Fruit fly (Drosophila melanogaster): Measurements from ENCODE around the gene QC.
A peak's percentile ranks its signal among the peaks of the same experiment; 100 is the strongest.

The QC gene

dm6 chr3L:5902189-5902765, at the start of gene QC:
Gene QC (minus strand): TSS chr3L:5902456.
- TF ChIP-seq Eip78C (GFP tag) (peak; percentile 58), CG31627 (GFP tag; optimal IDR thresholded peaks at IDR 0.05) (no peak), Hr4 (GFP tag; optimal IDR thresholded peaks at IDR 0.05) (no peak), CG15336 (GFP tag; IDR thresholded peaks at IDR 0.05) (peak; percentile 15; the same call in 1 of the 2 replicates), fd59A (GFP tag; optimal IDR thresholded peaks at IDR 0.05) (no peak), Blimp-1 (GFP tag; optimal IDR thresholded peaks at IDR 0.05) (no peak), Gug (GFP tag; IDR thresholded peaks at IDR 0.05) (no peak), Hr38 (GFP tag; optimal IDR thresholded peaks at IDR 0.05) (no peak), Sox15 (GFP tag; optimal IDR thresholded peaks at IDR 0.05) (no peak), CG1621 (tag; optimal IDR thresholded peaks at IDR 0.05) (peak; percentile 54), spab (GFP tag; optimal IDR thresholded peaks at IDR 0.05) (no peak)

- TF ChIP-seq ss (GFP tag; optimal IDR thresholded peaks at IDR 0.05) (peak; percentile 7 to 25), CG8319 (GFP tag; optimal IDR thresholded peaks at IDR 0.05) (no peak), Eip78C (GFP tag) (peak; percentile 70), svp (GFP tag) (no peak), CG6163 (GFP tag; IDR thresholded peaks at IDR 0.05) (peak; percentile 52; the same call in 1 of the 3 replicates), CG4318 (GFP tag; optimal IDR thresholded peaks at IDR 0.05) (no peak), acj6 (GFP tag; optimal IDR thresholded peaks at IDR 0.05) (no peak), dsx (GFP tag; optimal IDR thresholded peaks at IDR 0.05; ENCODE audit: poor library complexity, severe bottlenecking) (peak; percentile 38), CG3919 (GFP tag; optimal IDR thresholded peaks at IDR 0.05) (peak; percentile 80), Eip75B (GFP tag; optimal IDR thresholded peaks at IDR 0.05) (peak; percentile 1), CG15336 (GFP tag; IDR thresholded peaks at IDR 0.05) (peak; percentile 25; the same call in 1 of the 2 replicates), CG6854 (GFP tag; optimal IDR thresholded peaks at IDR 0.05) (peak; percentile 48), esn (GFP tag; optimal IDR thresholded peaks at IDR 0.05) (peak; percentile 0), CG1621 (tag; optimal IDR thresholded peaks at IDR 0.05) (no peak), Lpt (GFP tag; optimal IDR thresholded peaks at IDR 0.05) (peak; percentile 71), CG31627 (GFP tag; optimal IDR thresholded peaks at IDR 0.05) (no peak), salr (GFP tag; optimal IDR thresholded peaks at IDR 0.05) (no peak), CG11294 (GFP tag; IDR thresholded peaks at IDR 0.05) (no peak), net (GFP tag; optimal IDR thresholded peaks at IDR 0.05) (peak; percentile 12), CG10631 (GFP tag; optimal IDR thresholded peaks at IDR 0.05) (no peak), OdsH (GFP tag; optimal IDR thresholded peaks at IDR 0.05) (no peak)
These were observed 48.2 kb upstream of the QC start, which contains the start of gene Egfrap for dm6 chr3L:5950467-5950866. Gene Egfrap (minus strand): TSS chr3L:5950658.

- no peak for TF ChIP-seq Blimp-1 (GFP tag; optimal IDR thresholded peaks at IDR 0.05)
- TF ChIP-seq cyc (GFP tag; optimal IDR thresholded peaks at IDR 0.05): no peak
- no peak for TF ChIP-seq CG6276 (GFP tag; optimal IDR thresholded peaks at IDR 0.05)
- peak; percentile 9 for TF ChIP-seq Met (GFP tag; optimal IDR thresholded peaks at IDR 0.05)
- TF ChIP-seq OdsH (GFP tag; optimal IDR thresholded peaks at IDR 0.05): no peak
- no peak for TF ChIP-seq Ets96B (tag; optimal IDR thresholded peaks at IDR 0.05)
- no peak for TF ChIP-seq CG9139 (GFP tag; optimal IDR thresholded peaks at IDR 0.05)
- peak; percentile 29 for TF ChIP-seq Eip78C (GFP tag)
- no peak for TF ChIP-seq lz (GFP tag; optimal IDR thresholded peaks at IDR 0.05)
- no peak for TF ChIP-seq CG34406 (GFP tag; optimal IDR thresholded peaks at IDR 0.05)
- peak; percentile 59 for TF ChIP-seq fkh (GFP tag; optimal IDR thresholded peaks at IDR 0.05)
These were observed 45.0 kb upstream of the QC start for dm6 chr3L:5947110-5947731.
